Worm (Caenorhabditis elegans) whole organism, L2 larva: ENCODE results near the gene srg-8.

Source experiments
- aly-2 ChIP-seq: fragments of 150-350 bp; optimal IDR thresholded peaks from 2 replicates; lab custom pipeline; 2014; ENCODE audit warnings: missing biosample characterization, missing genetic modification characterization
- ceh-82 ChIP-seq: fragments of 150-350 bp; optimal IDR thresholded peaks from 2 replicates; lab custom pipeline; 2014; ENCODE audit warnings: missing biosample characterization, missing genetic modification characterization
- snpc-4 ChIP-seq: fragments of 150-350 bp; optimal IDR thresholded peaks from 2 replicates; lab custom pipeline; 2014; ENCODE audit warnings: missing biosample characterization, missing genetic modification characterization
- ztf-11 ChIP-seq: sonication (generic microtip); optimal IDR thresholded peaks from 2 replicates; lab custom pipeline; 2017; ENCODE audit warnings: missing biosample characterization, missing genetic modification characterization
- ztf-4 ChIP-seq: fragments of 150-350 bp; optimal IDR thresholded peaks from 2 replicates; lab custom pipeline; 2014; ENCODE audit warnings: missing biosample characterization, missing genetic modification characterization

ce11 chrIII:6300297-6300696 is 45.7 kb upstream of the srg-8 start:
- TF ChIP-seq aly-2 (no peak), ztf-4 (no peak), ceh-82 (tag; lab: Kevin White, UChicago) (no peak), ztf-11 (no peak), snpc-4 (tag; lab: Kevin White, UChicago) (no peak)
